Worm (Caenorhabditis elegans) whole organism, mixed stage, embryonic: ENCODE results near the gene F49C12.5.

Source experiments
- elt-1 ChIP-seq: sonication (generic microtip); optimal IDR thresholded peaks from 2 replicates; lab custom pipeline; 2017; ENCODE audit warnings: missing genetic modification characterization, mild to moderate bottlenecking, missing compliant biosample characterization, antibody characterized with exemption, moderate library complexity, borderline replicate concordance; ENCODE audit not compliant: insufficient read depth
- elt-3 ChIP-seq: fragments of 150-350 bp; optimal IDR thresholded peaks from 2 replicates; lab custom pipeline; 2014; ENCODE audit warnings: missing biosample characterization, missing genetic modification characterization
- lsy-2 ChIP-seq: fragments of 150-350 bp; optimal IDR thresholded peaks from 2 replicates; lab custom pipeline; 2014; ENCODE audit warnings: missing biosample characterization, missing genetic modification characterization
- nhr-12 ChIP-seq: fragments of 150-350 bp; optimal IDR thresholded peaks from 2 replicates; lab custom pipeline; 2014; ENCODE audit warnings: missing biosample characterization, missing genetic modification characterization
- nhr-237 ChIP-seq: fragments of 150-350 bp; optimal IDR thresholded peaks from 2 replicates; lab custom pipeline; 2014; ENCODE audit warnings: missing biosample characterization, missing genetic modification characterization
- tbx-8 ChIP-seq: fragments of 200-800 bp; sonication (Bioruptor generic); optimal IDR thresholded peaks from 2 replicates; lab custom pipeline; 2018; ENCODE audit warnings: mild to moderate bottlenecking, missing genetic modification characterization, moderate library complexity, missing compliant biosample characterization

DNA sequence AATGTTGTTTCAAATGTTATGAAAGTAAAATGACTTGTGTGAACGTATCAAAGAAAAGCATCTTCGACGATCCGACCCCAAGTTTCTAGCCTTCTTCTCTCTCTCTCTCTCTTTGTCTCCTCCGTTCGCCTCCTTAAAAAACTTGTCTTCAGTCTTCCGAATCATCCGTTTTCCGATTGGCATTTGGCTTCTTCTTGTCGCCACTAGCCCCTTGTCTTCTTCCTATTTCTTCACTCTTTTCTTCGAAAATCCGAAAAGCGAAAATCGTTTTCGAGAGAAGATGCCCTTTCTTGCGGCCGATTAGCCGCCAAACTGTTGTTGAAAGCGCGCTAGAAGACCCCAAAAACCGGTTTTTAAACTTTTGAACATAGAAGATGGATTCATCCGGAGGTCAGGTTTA, 46.2 kb upstream of the F49C12.5 start:
- TF ChIP-seq nhr-237 (tag; lab: Kevin White, UChicago) (no peak), lsy-2 (tag; lab: Kevin White, UChicago) (no peak), nhr-12 (no peak), elt-3 (tag; lab: Kevin White, UChicago) (no peak), tbx-8 (GFP tag; lab: Kevin White, UChicago) (no peak), elt-1 (tag; lab: Kevin White, UChicago) (no peak)
